Fruit fly (Drosophila melanogaster) whole organism, embryonic: Measurements from ENCODE around the gene CG10345.

Experiments used
- Atf3 ChIP-seq: fragments of 200-800 bp; sonication (Bioruptor generic); optimal IDR thresholded peaks from 3 replicates; lab custom pipeline; 2016; ENCODE audit warnings: missing biosample characterization, missing genetic modification characterization
- CG11247 ChIP-seq: fragments of 200-800 bp; sonication (Bioruptor generic); IDR thresholded peaks from 2 replicates; pipeline ENCODE4 v1.3.6; 2022; ENCODE audit warnings: missing biosample characterization, missing genetic modification characterization
- CG11504 ChIP-seq: fragments of 200-800 bp; sonication (Bioruptor generic); optimal IDR thresholded peaks from 3 replicates; lab custom pipeline; 2019; ENCODE audit warnings: missing biosample characterization, mild to moderate bottlenecking, missing genetic modification characterization, moderate library complexity
- CG11560 ChIP-seq: fragments of 200-800 bp; sonication (Bioruptor generic); IDR thresholded peaks from 3 replicates; pipeline ENCODE4 v1.3.6; 2022; ENCODE audit warnings: missing biosample characterization, missing genetic modification characterization
- CG12942 ChIP-seq: fragments of 200-800 bp; sonication (Bioruptor generic); optimal IDR thresholded peaks from 3 replicates; lab custom pipeline; 2016; ENCODE audit warnings: missing biosample characterization, missing genetic modification characterization
- CG14667 ChIP-seq: fragments of 200-800 bp; sonication (Bioruptor generic); IDR thresholded peaks from 2 replicates; pipeline ENCODE4 v1.3.6; 2022; ENCODE audit warnings: missing biosample characterization, missing genetic modification characterization
- CG14710 ChIP-seq: fragments of 200-800 bp; sonication (Bioruptor generic); optimal IDR thresholded peaks from 3 replicates; lab custom pipeline; 2019; ENCODE audit warnings: missing biosample characterization, mild to moderate bottlenecking, missing genetic modification characterization, moderate library complexity
- CG1529 ChIP-seq: fragments of 200-800 bp; sonication (Bioruptor generic); optimal IDR thresholded peaks from 3 replicates; lab custom pipeline; 2018; ENCODE audit warnings: missing biosample characterization, missing genetic modification characterization
- CG17361 ChIP-seq: fragments of 200-800 bp; sonication (Bioruptor generic); IDR thresholded peaks from 3 replicates; pipeline ENCODE4 v1.3.6; 2022; ENCODE audit warnings: missing biosample characterization, missing genetic modification characterization
- CG17802 ChIP-seq: fragments of 200-800 bp; sonication (Bioruptor generic); optimal IDR thresholded peaks from 2 replicates; lab custom pipeline; 2018; ENCODE audit warnings: missing biosample characterization, mild to moderate bottlenecking, missing genetic modification characterization, moderate library complexity
- CG2120 ChIP-seq: fragments of 200-800 bp; sonication (Bioruptor generic); optimal IDR thresholded peaks from 3 replicates; lab custom pipeline; 2016; ENCODE audit warnings: missing biosample characterization, missing genetic modification characterization
- CG2678 ChIP-seq: fragments of 200-800 bp; sonication (Bioruptor generic); optimal IDR thresholded peaks from 3 replicates; lab custom pipeline; 2019; ENCODE audit warnings: missing biosample characterization, mild to moderate bottlenecking, missing genetic modification characterization, moderate library complexity
- CG30403 ChIP-seq: fragments of 200-800 bp; sonication (Bioruptor generic); optimal IDR thresholded peaks from 3 replicates; lab custom pipeline; 2016; ENCODE audit warnings: missing biosample characterization, missing genetic modification characterization
- CG31441 ChIP-seq: fragments of 200-800 bp; sonication (Bioruptor generic); IDR thresholded peaks from 2 replicates; pipeline ENCODE4 v1.3.6; 2022; ENCODE audit warnings: missing biosample characterization, missing genetic modification characterization
- CG34224 ChIP-seq: fragments of 200-800 bp; sonication (Bioruptor generic); IDR thresholded peaks from 3 replicates; pipeline ENCODE4 v1.3.6; 2022; ENCODE audit warnings: missing biosample characterization, missing genetic modification characterization; ENCODE audit not compliant: partially characterized antibody
- CG4424 ChIP-seq: fragments of 200-800 bp; sonication (Bioruptor generic); optimal IDR thresholded peaks from 3 replicates; lab custom pipeline; 2016; ENCODE audit warnings: missing biosample characterization, missing genetic modification characterization
- CG6791 ChIP-seq: fragments of 200-800 bp; sonication (Bioruptor generic); IDR thresholded peaks from 3 replicates; pipeline ENCODE4 v1.3.6; 2022; ENCODE audit warnings: missing biosample characterization, missing genetic modification characterization; ENCODE audit not compliant: partially characterized antibody
- CG7839 ChIP-seq: fragments of 200-800 bp; sonication (Bioruptor generic); optimal IDR thresholded peaks from 3 replicates; lab custom pipeline; 2018; ENCODE audit warnings: missing biosample characterization, mild to moderate bottlenecking, missing genetic modification characterization, moderate library complexity
- CG9437 ChIP-seq: fragments of 200-800 bp; sonication (Bioruptor generic); optimal IDR thresholded peaks from 2 replicates; lab custom pipeline; 2018; ENCODE audit warnings: missing biosample characterization, mild to moderate bottlenecking, missing genetic modification characterization
- CG9727 ChIP-seq: fragments of 200-800 bp; sonication (Bioruptor generic); optimal IDR thresholded peaks from 3 replicates; lab custom pipeline; 2017; ENCODE audit warnings: missing biosample characterization, mild to moderate bottlenecking, missing genetic modification characterization
- CoRest ChIP-seq: fragments of 200-800 bp; sonication (Bioruptor generic); optimal IDR thresholded peaks from 3 replicates; lab custom pipeline; 2018; ENCODE audit warnings: missing biosample characterization, mild to moderate bottlenecking, missing genetic modification characterization, moderate library complexity
- Hey ChIP-seq: fragments of 200-800 bp; sonication (Bioruptor generic); optimal IDR thresholded peaks from 3 replicates; lab custom pipeline; 2018; ENCODE audit warnings: missing biosample characterization, mild to moderate bottlenecking, missing genetic modification characterization
- Hr3 ChIP-seq: fragments of 200-800 bp; sonication (Bioruptor generic); optimal IDR thresholded peaks from 3 replicates; lab custom pipeline; 2016; ENCODE audit warnings: missing biosample characterization, missing genetic modification characterization
- Opbp ChIP-seq: fragments of 200-800 bp; sonication (Bioruptor generic); IDR thresholded peaks from 3 replicates; pipeline ENCODE4 v1.3.6; 2022; ENCODE audit warnings: missing biosample characterization, missing genetic modification characterization; ENCODE audit not compliant: partially characterized antibody
- Poxn ChIP-seq: fragments of 200-800 bp; sonication (Bioruptor generic); IDR thresholded peaks from 2 replicates; pipeline ENCODE4 v1.3.6; 2022; ENCODE audit warnings: missing biosample characterization, missing genetic modification characterization
- ac ChIP-seq: fragments of 200-800 bp; sonication (Bioruptor generic); optimal IDR thresholded peaks from 3 replicates; lab custom pipeline; 2017; ENCODE audit warnings: missing biosample characterization, mild to moderate bottlenecking, missing genetic modification characterization
- ato ChIP-seq: fragments of 200-800 bp; sonication (Bioruptor generic); IDR thresholded peaks from 2 replicates; pipeline ENCODE4 v1.3.6; 2022; ENCODE audit warnings: missing biosample characterization, missing genetic modification characterization; ENCODE audit not compliant: partially characterized antibody
- emc ChIP-seq: fragments of 200-800 bp; sonication (Bioruptor generic); optimal IDR thresholded peaks from 2 replicates; lab custom pipeline; 2016; ENCODE audit warnings: missing biosample characterization, missing genetic modification characterization
- fd96Cb ChIP-seq: fragments of 200-800 bp; sonication (Bioruptor generic); optimal IDR thresholded peaks from 2 replicates; lab custom pipeline; 2018; ENCODE audit warnings: missing biosample characterization, mild to moderate bottlenecking, missing genetic modification characterization, moderate library complexity
- gcm ChIP-seq: fragments of 200-800 bp; sonication (Bioruptor generic); optimal IDR thresholded peaks from 2 replicates; lab custom pipeline; 2019; ENCODE audit warnings: missing biosample characterization, mild to moderate bottlenecking, missing genetic modification characterization, moderate library complexity
- kni ChIP-seq: fragments of 200-800 bp; sonication (Bioruptor generic); optimal IDR thresholded peaks from 3 replicates; lab custom pipeline; 2017; ENCODE audit warnings: mild to moderate bottlenecking, missing biosample characterization, missing genetic modification reagents, missing genetic modification characterization
- nerfin-1 ChIP-seq: fragments of 200-800 bp; sonication (Bioruptor generic); optimal IDR thresholded peaks from 3 replicates; lab custom pipeline; 2019; ENCODE audit warnings: missing biosample characterization, mild to moderate bottlenecking, missing genetic modification characterization, moderate library complexity
- nmo ChIP-seq: fragments of 200-800 bp; sonication (Bioruptor generic); optimal IDR thresholded peaks from 2 replicates; lab custom pipeline; 2018; ENCODE audit warnings: missing biosample characterization, mild to moderate bottlenecking, missing genetic modification characterization, moderate library complexity
- phol ChIP-seq: fragments of 200-800 bp; sonication (Bioruptor generic); optimal IDR thresholded peaks from 3 replicates; lab custom pipeline; 2018; ENCODE audit warnings: missing biosample characterization, mild to moderate bottlenecking, missing genetic modification characterization, moderate library complexity
- row ChIP-seq: fragments of 200-800 bp; sonication (Bioruptor generic); IDR thresholded peaks from 3 replicates; pipeline ENCODE4 v1.3.6; 2022; ENCODE audit warnings: missing biosample characterization, missing genetic modification characterization
- tgo ChIP-seq: fragments of 200-800 bp; sonication (Bioruptor generic); IDR thresholded peaks from 3 replicates; pipeline ENCODE4 v1.3.6; 2022; ENCODE audit warnings: missing biosample characterization, missing genetic modification characterization

The CG10345 gene

DNA sequence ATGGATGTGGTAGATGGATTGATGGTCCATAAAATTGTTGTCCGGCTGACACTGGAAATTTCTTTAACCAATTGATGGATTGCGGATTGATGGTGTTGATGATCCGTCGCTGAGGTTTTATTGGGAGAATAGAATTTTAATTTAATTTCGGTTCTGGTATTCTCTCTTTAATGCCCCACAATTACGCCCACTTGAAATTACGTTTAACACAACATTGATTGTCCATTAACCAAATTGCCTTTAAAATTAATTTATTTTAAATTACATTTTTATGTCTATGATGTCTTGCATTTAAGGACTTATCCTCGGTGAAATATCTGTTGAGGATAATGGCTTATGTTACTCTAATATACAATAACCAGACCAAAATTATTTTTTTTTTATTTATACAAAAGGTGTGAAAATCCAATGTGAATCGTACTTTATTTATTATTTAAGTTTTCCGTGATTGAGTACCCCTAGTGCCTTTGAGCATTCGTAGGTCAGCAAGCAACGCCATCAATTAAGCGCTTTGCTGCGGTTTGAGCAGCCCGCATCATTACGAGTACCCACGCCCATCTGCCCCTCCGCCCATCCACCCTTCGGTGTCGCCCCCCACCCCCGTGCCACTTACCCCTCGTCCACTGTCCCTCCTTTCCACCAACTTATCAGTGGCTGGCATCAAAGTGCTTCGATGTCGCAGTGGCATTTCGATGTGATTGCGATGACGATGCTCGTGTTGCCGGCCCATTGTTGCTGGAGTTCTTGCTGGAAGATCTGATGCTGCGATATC lies 51.0 kb downstream of the CG10345 start (continued):
- TF ChIP-seq CG2120 (GFP tag; lab: Kevin White, UChicago) (no peak), Hr3 (no peak), Poxn (GFP tag; lab: Robert Waterston, UW) (no peak), CG34224 (no peak), CG9727 (GFP tag; lab: Kevin White, UChicago) (peak; percentile 46), CG14667 (GFP tag; lab: Robert Waterston, UW) (no peak), CG30403 (GFP tag; lab: Kevin White, UChicago) (peak; percentile 20), Atf3 (GFP tag; lab: Kevin White, UChicago) (no peak), row (GFP tag; lab: Robert Waterston, UW) (peak; percentile 25; the same call in 1 of the 3 replicates), emc (GFP tag; lab: Kevin White, UChicago) (no peak), ac (GFP tag; lab: Kevin White, UChicago) (no peak), gcm (peak; percentile 81), nerfin-1 (tag; lab: Kevin White, UChicago) (no peak), fd96Cb (tag; lab: Kevin White, UChicago) (peak; percentile 16), CG9437 (peak; percentile 23), CG17361 (GFP tag; lab: Robert Waterston, UW) (peak; percentile 58; the same call in 2 of the 3 replicates), CG17802 (peak; percentile 9), CG31441 (GFP tag; lab: Robert Waterston, UW) (peak; percentile 47; the same call in 1 of the 2 replicates), CG14710 (tag; lab: Kevin White, UChicago) (peak; percentile 61), CG7839 (tag; lab: Kevin White, UChicago) (peak; percentile 6), CG12942 (no peak), CG11504 (tag; lab: Kevin White, UChicago) (peak; percentile 44), CG1529 (no peak), CG11560 (tag; lab: Robert Waterston, UW) (no peak), ato (GFP tag; lab: Robert Waterston, UW) (0 out of 2 replicates have a peak, but pooled peaks have one; percentile 24), tgo (GFP tag; lab: Robert Waterston, UW) (no peak), phol (peak; percentile 60), CG6791 (GFP tag; lab: Robert Waterston, UW) (no peak), nmo (GFP tag; lab: Kevin White, UChicago) (peak; percentile 1), kni (GFP tag; lab: Kevin White, UChicago) (peak; percentile 1), CG11247 (GFP tag; lab: Robert Waterston, UW) (no peak), CoRest (tag; lab: Kevin White, UChicago) (peak; percentile 17), CG4424 (GFP tag; lab: Kevin White, UChicago) (peak; percentile 18), Hey (tag; lab: Kevin White, UChicago) (no peak), Opbp (GFP tag; lab: Robert Waterston, UW) (no peak), CG2678 (tag; lab: Kevin White, UChicago) (peak; percentile 59)
